Fruit fly (Drosophila melanogaster) whole organism, embryonic: ENCODE measurements around the gene CG32117.

Experiments
- BEAF-32 ChIP-seq: fragments of 200-800 bp; sonication (Bioruptor generic); optimal IDR thresholded peaks from 3 replicates; lab custom pipeline; 2017; ENCODE audit warnings: missing biosample characterization, missing genetic modification characterization, mild to moderate bottlenecking, moderate library complexity, missing genetic modification reagents
- Bdp1 ChIP-seq: fragments of 200-800 bp; sonication (Bioruptor generic); optimal IDR thresholded peaks from 3 replicates; lab custom pipeline; 2016; ENCODE audit warnings: missing biosample characterization, missing genetic modification characterization
- CG1024 ChIP-seq: fragments of 200-800 bp; sonication (Bioruptor generic); IDR thresholded peaks from 2 replicates; pipeline ENCODE4 v1.3.6; 2022; ENCODE audit warnings: missing biosample characterization, missing genetic modification characterization
- CG10321 ChIP-seq: fragments of 200-800 bp; sonication (Bioruptor generic); IDR thresholded peaks from 2 replicates; pipeline ENCODE4 v1.3.6; 2022; ENCODE audit warnings: missing biosample characterization, missing genetic modification characterization
- CG11456 ChIP-seq: fragments of 200-800 bp; sonication (Bioruptor generic); IDR thresholded peaks from 3 replicates; pipeline ENCODE4 v1.3.6; 2022; ENCODE audit warnings: missing biosample characterization, missing genetic modification characterization
- CG11504 ChIP-seq: fragments of 200-800 bp; sonication (Bioruptor generic); optimal IDR thresholded peaks from 3 replicates; lab custom pipeline; 2019; ENCODE audit warnings: missing biosample characterization, mild to moderate bottlenecking, missing genetic modification characterization, moderate library complexity
- CG11560 ChIP-seq: fragments of 200-800 bp; sonication (Bioruptor generic); IDR thresholded peaks from 3 replicates; pipeline ENCODE4 v1.3.6; 2022; ENCODE audit warnings: missing biosample characterization, missing genetic modification characterization
- CG12659 ChIP-seq: fragments of 200-800 bp; sonication (Bioruptor generic); optimal IDR thresholded peaks from 3 replicates; lab custom pipeline; 2017; ENCODE audit warnings: mild to moderate bottlenecking, missing biosample characterization, missing genetic modification reagents, missing genetic modification characterization
- CG12744 ChIP-seq: fragments of 200-800 bp; sonication (Bioruptor generic); optimal IDR thresholded peaks from 2 replicates; lab custom pipeline; 2016; ENCODE audit warnings: missing biosample characterization, missing genetic modification characterization
- CG15269 ChIP-seq: fragments of 200-800 bp; sonication (Bioruptor generic); optimal IDR thresholded peaks from 2 replicates; lab custom pipeline; 2018; ENCODE audit warnings: missing biosample characterization, mild to moderate bottlenecking, missing genetic modification characterization, moderate library complexity
- CG15601 ChIP-seq: fragments of 200-800 bp; sonication (Bioruptor generic); optimal IDR thresholded peaks from 3 replicates; lab custom pipeline; 2019; ENCODE audit warnings: missing biosample characterization, mild to moderate bottlenecking, missing genetic modification characterization, moderate library complexity
- CG2129 ChIP-seq: fragments of 200-800 bp; sonication (Bioruptor generic); IDR thresholded peaks from 2 replicates; pipeline ENCODE4 v1.3.6; 2022; ENCODE audit warnings: missing biosample characterization, missing genetic modification characterization; ENCODE audit not compliant: partially characterized antibody
- CG2875 ChIP-seq: fragments of 200-800 bp; sonication (Bioruptor generic); optimal IDR thresholded peaks from 2 replicates; lab custom pipeline; 2017; ENCODE audit warnings: missing biosample characterization, mild to moderate bottlenecking, missing genetic modification characterization, missing genetic modification reagents
- CG3065 ChIP-seq: fragments of 200-800 bp; sonication (Bioruptor generic); optimal IDR thresholded peaks from 2 replicates; lab custom pipeline; 2016; ENCODE audit warnings: missing biosample characterization, missing genetic modification characterization
- CG3838 ChIP-seq: fragments of 200-800 bp; sonication (Bioruptor generic); optimal IDR thresholded peaks from 3 replicates; lab custom pipeline; 2016; ENCODE audit warnings: missing biosample characterization, missing genetic modification characterization
- CG3847 ChIP-seq: fragments of 200-800 bp; sonication (Bioruptor generic); IDR thresholded peaks from 2 replicates; pipeline ENCODE4 v1.3.6; 2022; ENCODE audit warnings: missing biosample characterization, missing genetic modification characterization
- CG5953 ChIP-seq: fragments of 200-800 bp; sonication (Bioruptor generic); IDR thresholded peaks from 2 replicates; pipeline ENCODE4 v1.3.6; 2022; ENCODE audit warnings: missing biosample characterization, missing genetic modification characterization
- CG9609 ChIP-seq: fragments of 200-800 bp; sonication (Bioruptor generic); optimal IDR thresholded peaks from 3 replicates; lab custom pipeline; 2016; ENCODE audit warnings: missing biosample characterization, missing genetic modification characterization
- CG9817 ChIP-seq: fragments of 200-800 bp; sonication (Bioruptor generic); optimal IDR thresholded peaks from 2 replicates; lab custom pipeline; 2018; ENCODE audit warnings: missing biosample characterization, mild to moderate bottlenecking, missing genetic modification characterization, moderate library complexity
- Dek ChIP-seq: fragments of 200-800 bp; sonication (Bioruptor generic); optimal IDR thresholded peaks from 3 replicates; lab custom pipeline; 2019; ENCODE audit warnings: missing biosample characterization, mild to moderate bottlenecking, missing genetic modification characterization, moderate library complexity
- Dip3 ChIP-seq: fragments of 200-800 bp; sonication (Bioruptor generic); optimal IDR thresholded peaks from 3 replicates; lab custom pipeline; 2016; ENCODE audit warnings: missing biosample characterization, missing genetic modification characterization
- E2f1 ChIP-seq: fragments of 200-800 bp; sonication (Bioruptor generic); IDR thresholded peaks from 2 replicates; pipeline ENCODE4 v1.3.6; 2022; ENCODE audit warnings: missing biosample characterization, missing genetic modification characterization
- GATAe ChIP-seq: fragments of 200-800 bp; sonication (Bioruptor generic); conservative IDR thresholded peaks from 2 replicates; pipeline ENCODE4 v1.3.6; 2022; ENCODE audit warnings: missing biosample characterization, missing genetic modification characterization
- H15 ChIP-seq: fragments of 200-800 bp; sonication (Bioruptor generic); IDR thresholded peaks from 3 replicates; pipeline ENCODE4 v1.3.6; 2022; ENCODE audit warnings: missing biosample characterization, missing genetic modification characterization
- HLH54F ChIP-seq: fragments of 200-800 bp; sonication (Bioruptor generic); optimal IDR thresholded peaks from 3 replicates; lab custom pipeline; 2016; ENCODE audit warnings: missing biosample characterization, missing genetic modification characterization
- Hr51 ChIP-seq, 2 experiments: fragments of 200-800 bp; sonication (Bioruptor generic); optimal IDR thresholded peaks; 2 replicates in 1 of 2; 3 replicates in 1 of 2; lab custom pipeline; 2016 to 2018; ENCODE audit warnings: missing biosample characterization in 2 of 2, missing genetic modification characterization in 2 of 2, mild to moderate bottlenecking in 1 of 2, moderate library complexity in 1 of 2
- Scr ChIP-seq: fragments of 200-800 bp; sonication (Bioruptor generic); IDR thresholded peaks from 2 replicates; pipeline ENCODE4 v1.3.6; 2022; ENCODE audit warnings: missing biosample characterization, missing genetic modification characterization; ENCODE audit not compliant: partially characterized antibody
- ac ChIP-seq: fragments of 200-800 bp; sonication (Bioruptor generic); optimal IDR thresholded peaks from 3 replicates; lab custom pipeline; 2017; ENCODE audit warnings: missing biosample characterization, mild to moderate bottlenecking, missing genetic modification characterization
- az2 ChIP-seq: fragments of 200-800 bp; sonication (Bioruptor generic); optimal IDR thresholded peaks from 3 replicates; lab custom pipeline; 2016; ENCODE audit warnings: missing biosample characterization, missing genetic modification characterization
- cato ChIP-seq: fragments of 200-800 bp; sonication (Bioruptor generic); optimal IDR thresholded peaks from 2 replicates; lab custom pipeline; 2016; ENCODE audit warnings: missing biosample characterization, missing genetic modification characterization, borderline replicate concordance
- cg ChIP-seq: fragments of 200-800 bp; sonication (Bioruptor generic); optimal IDR thresholded peaks from 3 replicates; lab custom pipeline; 2019; ENCODE audit warnings: missing biosample characterization, mild to moderate bottlenecking, missing genetic modification characterization, moderate library complexity
- chinmo ChIP-seq: fragments of 200-800 bp; sonication (Bioruptor generic); IDR thresholded peaks from 4 replicates; pipeline ENCODE4 v1.3.6; 2022; ENCODE audit warnings: missing biosample characterization, missing genetic modification characterization; ENCODE audit not compliant: partially characterized antibody
- chm ChIP-seq: fragments of 200-800 bp; sonication (Bioruptor generic); IDR thresholded peaks from 2 replicates; pipeline ENCODE4 v1.3.6; 2022; ENCODE audit warnings: missing biosample characterization, missing genetic modification characterization
- disco-r ChIP-seq: fragments of 200-800 bp; sonication (Bioruptor generic); optimal IDR thresholded peaks from 2 replicates; lab custom pipeline; 2016; ENCODE audit warnings: missing biosample characterization, missing genetic modification characterization
- fu2 ChIP-seq: fragments of 200-800 bp; sonication (Bioruptor generic); optimal IDR thresholded peaks from 2 replicates; lab custom pipeline; 2016; ENCODE audit warnings: missing biosample characterization, missing genetic modification characterization
- gem ChIP-seq: fragments of 200-800 bp; sonication (Bioruptor generic); optimal IDR thresholded peaks from 2 replicates; lab custom pipeline; 2019; ENCODE audit warnings: missing biosample characterization, mild to moderate bottlenecking, missing genetic modification characterization, moderate library complexity
- h ChIP-seq: fragments of >200 bp; optimal IDR thresholded peaks from 2 replicates; lab custom pipeline; 2017
- hb ChIP-seq: fragments of 200-800 bp; sonication (Bioruptor generic); IDR thresholded peaks from 3 replicates; pipeline ENCODE4 v1.3.6; 2022; ENCODE audit warnings: missing biosample characterization, missing genetic modification characterization; ENCODE audit not compliant: partially characterized antibody
- lmd ChIP-seq: fragments of 200-800 bp; sonication (Bioruptor generic); IDR thresholded peaks from 2 replicates; pipeline ENCODE4 v1.3.6; 2022; ENCODE audit warnings: missing biosample characterization, missing genetic modification characterization
- luna ChIP-seq: fragments of 200-800 bp; sonication (Bioruptor generic); optimal IDR thresholded peaks from 2 replicates; lab custom pipeline; 2016; ENCODE audit warnings: missing biosample characterization, missing genetic modification characterization
- maf-S ChIP-seq: fragments of 200-800 bp; sonication (Bioruptor generic); optimal IDR thresholded peaks from 2 replicates; lab custom pipeline; 2016; ENCODE audit warnings: missing biosample characterization, missing genetic modification characterization
- mirr ChIP-seq: fragments of 200-800 bp; sonication (Bioruptor generic); optimal IDR thresholded peaks from 3 replicates; lab custom pipeline; 2018; ENCODE audit warnings: missing biosample characterization, mild to moderate bottlenecking, missing genetic modification characterization
- mld ChIP-seq: fragments of 200-800 bp; sonication (Bioruptor generic); IDR thresholded peaks from 3 replicates; pipeline ENCODE4 v1.3.6; 2022; ENCODE audit warnings: missing biosample characterization, missing genetic modification characterization; ENCODE audit not compliant: partially characterized antibody
- nerfin-1 ChIP-seq: fragments of 200-800 bp; sonication (Bioruptor generic); optimal IDR thresholded peaks from 3 replicates; lab custom pipeline; 2019; ENCODE audit warnings: missing biosample characterization, mild to moderate bottlenecking, missing genetic modification characterization, moderate library complexity
- onecut ChIP-seq: fragments of 200-800 bp; sonication (Bioruptor generic); IDR thresholded peaks from 2 replicates; pipeline ENCODE4 v1.3.6; 2022; ENCODE audit warnings: missing biosample characterization, missing genetic modification characterization
- row ChIP-seq: fragments of 200-800 bp; sonication (Bioruptor generic); IDR thresholded peaks from 3 replicates; pipeline ENCODE4 v1.3.6; 2022; ENCODE audit warnings: missing biosample characterization, missing genetic modification characterization
- slou ChIP-seq: fragments of 200-800 bp; sonication (Bioruptor generic); optimal IDR thresholded peaks from 3 replicates; lab custom pipeline; 2016; ENCODE audit warnings: missing biosample characterization, missing genetic modification characterization
- slp2 ChIP-seq: fragments of 200-800 bp; sonication (Bioruptor generic); optimal IDR thresholded peaks from 2 replicates; lab custom pipeline; 2016; ENCODE audit warnings: missing biosample characterization, missing genetic modification characterization
- tin ChIP-seq: fragments of 200-800 bp; sonication (Bioruptor generic); optimal IDR thresholded peaks from 3 replicates; lab custom pipeline; 2016; ENCODE audit warnings: missing biosample characterization, missing genetic modification characterization
- vfl ChIP-seq: fragments of 200-800 bp; sonication (Bioruptor generic); optimal IDR thresholded peaks from 2 replicates; lab custom pipeline; 2016; ENCODE audit warnings: missing biosample characterization, missing genetic modification characterization

The CG32117 gene

dm6 chr3L:12913609-12914266 lies 10.2 kb upstream of the CG32117 start, which contains the start of gene CG32115 (continued):
- TF ChIP-seq CG3847 (GFP tag; lab: Robert Waterston, UW) (peak; percentile 97), CG9817 (tag; lab: Kevin White, UChicago) (peak; percentile 97), ac (GFP tag; lab: Kevin White, UChicago) (no peak), GATAe (peak; percentile 98), CG3065 (GFP tag; lab: Kevin White, UChicago) (peak; percentile 71), Dek (peak; percentile 95), cg (GFP tag; lab: Kevin White, UChicago) (peak; percentile 56), tin (GFP tag; lab: Kevin White, UChicago) (peak; percentile 88), CG12659 (GFP tag; lab: Kevin White, UChicago) (peak; percentile 95), CG3838 (GFP tag; lab: Kevin White, UChicago) (peak; percentile 86), row (peak; percentile 99), mld (no peak), CG15601 (peak; percentile 80), mirr (GFP tag; lab: Kevin White, UChicago) (peak; percentile 96), fu2 (GFP tag; lab: Kevin White, UChicago) (peak; percentile 91), E2f1 (GFP tag; lab: Robert Waterston, UW) (peak; percentile 95), CG9609 (GFP tag; lab: Kevin White, UChicago) (peak; percentile 84), gem (tag; lab: Kevin White, UChicago) (peak; percentile 97), CG11456 (peak; percentile 97), chinmo (no peak), chm (GFP tag; lab: Robert Waterston, UW) (no peak), Scr (GFP tag; lab: Robert Waterston, UW) (no peak), CG15269 (tag; lab: Kevin White, UChicago) (peak; percentile 96), slp2 (peak; percentile 90), CG2875 (GFP tag; lab: Kevin White, UChicago) (peak; percentile 78), BEAF-32 (GFP tag; lab: Kevin White, UChicago) (peak; percentile 13), luna (GFP tag; lab: Kevin White, UChicago) (peak; percentile 91), Hr51 (GFP tag; optimal IDR thresholded peaks at IDR 0.05; lab: Kevin White, UChicago) (peak; percentile 79 to 95), CG11560 (tag; lab: Robert Waterston, UW) (peak; percentile 82), CG10321 (peak; percentile 70), CG5953 (peak; percentile 79), CG11504 (tag; lab: Kevin White, UChicago) (peak; percentile 94), az2 (peak; percentile 94), CG1024 (GFP tag; lab: Robert Waterston, UW) (peak; percentile 86), maf-S (peak; percentile 83), HLH54F (GFP tag; lab: Kevin White, UChicago) (peak; percentile 90), CG12744 (GFP tag; lab: Kevin White, UChicago) (peak; percentile 88), H15 (peak; percentile 95), onecut (GFP tag; lab: Robert Waterston, UW) (peak; percentile 85), slou (GFP tag; lab: Kevin White, UChicago) (peak; percentile 90), disco-r (peak; percentile 77), Dip3 (GFP tag; lab: Kevin White, UChicago) (peak; percentile 95), CG2129 (GFP tag; lab: Robert Waterston, UW) (no peak), lmd (GFP tag; lab: Robert Waterston, UW) (peak; percentile 97), hb (GFP tag; lab: Robert Waterston, UW) (no peak), nerfin-1 (tag; lab: Kevin White, UChicago) (no peak), h (lab: Kevin White, UChicago) (no peak), cato (peak; percentile 83), vfl (GFP tag; lab: Kevin White, UChicago) (peak; percentile 87), Bdp1 (GFP tag; lab: Kevin White, UChicago) (peak; percentile 75)
